Fruit fly (Drosophila melanogaster) whole organism, prepupa: ENCODE measurements around the gene Mkrn1.

ENCODE experiments used
- Blimp-1 ChIP-seq: fragments of 200-800 bp; sonication (Bioruptor generic); optimal IDR thresholded peaks from 3 replicates; lab custom pipeline; 2017; ENCODE audit warnings: missing biosample characterization, missing genetic modification characterization, mild to moderate bottlenecking, moderate library complexity, missing genetic modification reagents
- CG10631 ChIP-seq: fragments of 200-800 bp; sonication (Bioruptor generic); optimal IDR thresholded peaks from 2 replicates; lab custom pipeline; 2016; ENCODE audit warnings: missing biosample characterization, missing genetic modification characterization
- CG11294 ChIP-seq: fragments of 200-800 bp; sonication (Bioruptor generic); IDR thresholded peaks from 2 replicates; pipeline ENCODE4 v1.3.6; 2022; ENCODE audit warnings: missing biosample characterization, missing genetic modification characterization
- CG31627 ChIP-seq: fragments of 200-800 bp; sonication (Bioruptor generic); optimal IDR thresholded peaks from 3 replicates; lab custom pipeline; 2016; ENCODE audit warnings: missing biosample characterization, missing genetic modification characterization
- CG6163 ChIP-seq: fragments of 200-800 bp; sonication (Bioruptor generic); IDR thresholded peaks from 3 replicates; pipeline ENCODE4 v1.3.6; 2022; ENCODE audit warnings: missing biosample characterization, missing genetic modification characterization
- CG9139 ChIP-seq: fragments of 200-800 bp; sonication (Bioruptor generic); optimal IDR thresholded peaks from 3 replicates; lab custom pipeline; 2017; ENCODE audit warnings: missing biosample characterization, mild to moderate bottlenecking, missing genetic modification characterization
- Hr4 ChIP-seq: fragments of 200-800 bp; sonication (Bioruptor generic); optimal IDR thresholded peaks from 3 replicates; lab custom pipeline; 2016; ENCODE audit warnings: missing biosample characterization, missing genetic modification characterization
- Lpt ChIP-seq: fragments of 200-800 bp; sonication (Bioruptor generic); optimal IDR thresholded peaks from 3 replicates; lab custom pipeline; 2016; ENCODE audit warnings: missing biosample characterization, missing genetic modification characterization
- OdsH ChIP-seq: fragments of 200-800 bp; sonication (Bioruptor generic); optimal IDR thresholded peaks from 3 replicates; lab custom pipeline; 2016; ENCODE audit warnings: missing biosample characterization, missing genetic modification characterization
- acj6 ChIP-seq: fragments of 200-800 bp; sonication (Bioruptor generic); optimal IDR thresholded peaks from 3 replicates; lab custom pipeline; 2016; ENCODE audit warnings: missing biosample characterization, missing genetic modification characterization
- fd85E ChIP-seq: fragments of 200-800 bp; sonication (Bioruptor generic); optimal IDR thresholded peaks from 3 replicates; lab custom pipeline; 2016; ENCODE audit warnings: missing biosample characterization, missing genetic modification characterization
- pdm3 ChIP-seq: fragments of 200-800 bp; sonication (Bioruptor generic); optimal IDR thresholded peaks from 3 replicates; lab custom pipeline; 2016; ENCODE audit warnings: missing biosample characterization, missing genetic modification characterization
- salr ChIP-seq, 2 experiments: fragments of 200-800 bp; sonication (Bioruptor generic); optimal IDR thresholded peaks; 3 replicates each; lab custom pipeline; 2016 to 2018; ENCODE audit warnings: missing biosample characterization in 2 of 2, missing genetic modification characterization in 2 of 2, mild to moderate bottlenecking in 1 of 2

- no peak for TF ChIP-seq CG11294
- TF ChIP-seq Lpt (GFP tag; lab: Kevin White, UChicago), result no peak
- TF ChIP-seq CG6163 (GFP tag; lab: Robert Waterston, UW), result no peak
- no peak for TF ChIP-seq fd85E
- TF ChIP-seq salr (GFP tag; optimal IDR thresholded peaks at IDR 0.05; lab: Kevin White, UChicago), result no peak
- TF ChIP-seq OdsH, result no peak
- TF ChIP-seq CG31627 (GFP tag; lab: Kevin White, UChicago), result no peak
- no peak for TF ChIP-seq CG10631
- TF ChIP-seq Hr4, result no peak
- TF ChIP-seq acj6 (GFP tag; lab: Kevin White, UChicago), result no peak
- TF ChIP-seq Blimp-1 (GFP tag; lab: Kevin White, UChicago), result no peak
- no peak for TF ChIP-seq pdm3 (GFP tag; lab: Kevin White, UChicago)
- no peak for TF ChIP-seq CG9139 (GFP tag; lab: Kevin White, UChicago)
Measured at dm6 chr3L:21482100-21482499, 51.4 kb downstream of the Mkrn1 start.
